Worm (Caenorhabditis elegans) whole organism, L4/young adult: Measurements from ENCODE around the gene ZK1098.3.

ENCODE experiments used
- W03F9.2 ChIP-seq: fragments of 150-350 bp; optimal IDR thresholded peaks from 2 replicates; lab custom pipeline; 2014; ENCODE audit warnings: missing biosample characterization, missing genetic modification characterization
- him-1 ChIP-seq: sonication (generic microtip); optimal IDR thresholded peaks from 2 replicates; lab custom pipeline; 2016; ENCODE audit warnings: missing genotype, missing genetic modification reagents, missing genetic modification characterization, missing compliant biosample characterization

ce11 chrIII:9565973-9566372, 27.5 kb upstream of the ZK1098.3 start, which contains the start of gene C48B4.11:
- no peak for TF ChIP-seq W03F9.2 (tag; lab: Kevin White, UChicago)
- no peak for TF ChIP-seq him-1 (tag; lab: Kevin White, UChicago)
